Fruit fly (Drosophila melanogaster) ovary, adult (tissue): ENCODE data around the gene CG12995.

Experiments used
- CG17801 ChIP-seq: fragments of 200-800 bp; optimal IDR thresholded peaks from 2 replicates; lab custom pipeline; 2019; ENCODE audit warnings: missing biosample characterization, mild to moderate bottlenecking, missing genetic modification characterization, moderate library complexity; ENCODE audit not compliant: partially characterized antibody

CG12995 gene

dm6 chrX:17176542-17176941 lies 33.3 kb downstream of the CG12995 start:
- no peak for TF ChIP-seq CG17801 (GFP tag; lab: Kevin White, UChicago)

- no peak for TF ChIP-seq CG17801 (GFP tag; lab: Kevin White, UChicago)
These were observed 34.1 kb downstream of the CG12995 start for dm6 chrX:17175558-17176189.

dm6 chrX:17174115-17174514 lies 35.7 kb downstream of the CG12995 start:
- no peak for TF ChIP-seq CG17801 (GFP tag; lab: Kevin White, UChicago)

dm6 chrX:17172777-17173315 lies 37.0 kb downstream of the CG12995 start:
- TF ChIP-seq CG17801 (GFP tag; lab: Kevin White, UChicago) = no peak

- TF ChIP-seq CG17801 (GFP tag; lab: Kevin White, UChicago) = no peak
These were observed 37.7 kb downstream of the CG12995 start for dm6 chrX:17172123-17172522.

- TF ChIP-seq CG17801 (GFP tag; lab: Kevin White, UChicago) = peak; percentile 10
These were observed 39.3 kb downstream of the CG12995 start for dm6 chrX:17170484-17170944.

dm6 chrX:17167304-17167703 lies 42.5 kb downstream of the CG12995 start:
- no peak for TF ChIP-seq CG17801 (GFP tag; lab: Kevin White, UChicago)

- TF ChIP-seq CG17801 (GFP tag; lab: Kevin White, UChicago) = no peak
These were observed 47.3 kb downstream of the CG12995 start for dm6 chrX:17162446-17163013.

- TF ChIP-seq CG17801 (GFP tag; lab: Kevin White, UChicago) = no peak
These were observed 49.3 kb downstream of the CG12995 start for dm6 chrX:17160396-17161040.

- TF ChIP-seq CG17801 (GFP tag; lab: Kevin White, UChicago) = no peak
These were observed 50.0 kb downstream of the CG12995 start, which contains the start of gene baz for dm6 chrX:17159819-17160218. Gene baz, plus strand, starts transcription at chrX:17160006.
